Fruit fly (Drosophila melanogaster): ENCODE data around the gene lic.
A peak's percentile ranks its signal among the peaks of the same experiment; 100 is the strongest.

Gene lic

dm6 chrX:13090656-13091261 lies at the start of gene lic (continued):
- no peak for TF ChIP-seq Hr78 (GFP tag; optimal IDR thresholded peaks at IDR 0.05)
- peak; percentile 46; the same call in 1 of the 2 replicates for TF ChIP-seq CG2129 (GFP tag; IDR thresholded peaks at IDR 0.05; ENCODE audit: partially characterized antibody)
- TF ChIP-seq CG34224 (GFP tag; IDR thresholded peaks at IDR 0.05; ENCODE audit: partially characterized antibody): peak; percentile 82
- TF ChIP-seq CG10267 (tag; optimal IDR thresholded peaks at IDR 0.05): no peak
- no peak for TF ChIP-seq crp (GFP tag; optimal IDR thresholded peaks at IDR 0.05)
- TF ChIP-seq tup (GFP tag; optimal IDR thresholded peaks at IDR 0.05): no peak
- TF ChIP-seq chn (GFP tag; optimal IDR thresholded peaks at IDR 0.05): no peak
- TF ChIP-seq hth (optimal IDR thresholded peaks at IDR 0.05): no peak
- no peak for TF ChIP-seq CG3163 (GFP tag; optimal IDR thresholded peaks at IDR 0.05)
- no peak for TF ChIP-seq gsb-n (tag; optimal IDR thresholded peaks at IDR 0.05)
- no peak for TF ChIP-seq bab2 (GFP tag; optimal IDR thresholded peaks at IDR 0.05)
- no peak for TF ChIP-seq Poxn (GFP tag; IDR thresholded peaks at IDR 0.05)
- peak; percentile 77 for TF ChIP-seq CG42726 (GFP tag; IDR thresholded peaks at IDR 0.05; ENCODE audit: partially characterized antibody)
- peak; percentile 60 for TF ChIP-seq unc-4 (GFP tag; IDR thresholded peaks at IDR 0.05; ENCODE audit: partially characterized antibody)
- no peak for TF ChIP-seq slp2 (GFP tag; optimal IDR thresholded peaks at IDR 0.05)
- TF ChIP-seq CG8290 (GFP tag; optimal IDR thresholded peaks at IDR 0.05): peak; percentile 7
- TF ChIP-seq CG8290 (tag; optimal IDR thresholded peaks at IDR 0.05): peak in 1 of 2 experiments; percentile 49
- no peak for TF ChIP-seq repo (GFP tag; optimal IDR thresholded peaks at IDR 0.05)
- no peak for TF ChIP-seq ash1 (GFP tag; optimal IDR thresholded peaks at IDR 0.05)
- no peak for TF ChIP-seq stc (GFP tag; IDR thresholded peaks at IDR 0.05)
- no peak for TF ChIP-seq CG14667 (GFP tag; IDR thresholded peaks at IDR 0.05)
- peak; percentile 87 for TF ChIP-seq chinmo (GFP tag; IDR thresholded peaks at IDR 0.05; ENCODE audit: partially characterized antibody)
- no peak for TF ChIP-seq Dp (GFP tag; optimal IDR thresholded peaks at IDR 0.05)
- no peak for TF ChIP-seq ems (GFP tag; optimal IDR thresholded peaks at IDR 0.05)
- no peak for TF ChIP-seq Ets65A (GFP tag)
- TF ChIP-seq gfzf (GFP tag; optimal IDR thresholded peaks at IDR 0.05): peak; percentile 29
- no peak for TF ChIP-seq luna (GFP tag; optimal IDR thresholded peaks at IDR 0.05)
- TF ChIP-seq CG11085 (GFP tag; IDR thresholded peaks at IDR 0.05): no peak
- TF ChIP-seq Oaz (GFP tag; IDR thresholded peaks at IDR 0.05): no peak
- no peak for TF ChIP-seq corto (GFP tag; optimal IDR thresholded peaks at IDR 0.05)
- TF ChIP-seq row (GFP tag; IDR thresholded peaks at IDR 0.05): peak; percentile 44; the same call in 2 of the 3 replicates
- no peak for TF ChIP-seq TFAM (GFP tag; optimal IDR thresholded peaks at IDR 0.05)
- 0 out of 2 replicates have a peak, but pooled peaks have one; percentile 8 for TF ChIP-seq ssp (GFP tag; IDR thresholded peaks at IDR 0.05)
- no peak for TF ChIP-seq ewg (GFP tag; optimal IDR thresholded peaks at IDR 0.05)
- TF ChIP-seq pita (GFP tag; optimal IDR thresholded peaks at IDR 0.05): no peak
- no peak for TF ChIP-seq GATAe (GFP tag; conservative IDR thresholded peaks at IDR 0.05)
- no peak for TF ChIP-seq dimm (GFP tag; IDR thresholded peaks at IDR 0.05)
- no peak for TF ChIP-seq odd (GFP tag; optimal IDR thresholded peaks at IDR 0.05)
- no peak for TF ChIP-seq CG15073 (GFP tag; optimal IDR thresholded peaks at IDR 0.05)
- TF ChIP-seq CG31365 (tag; optimal IDR thresholded peaks at IDR 0.05): no peak
- no peak for TF ChIP-seq CG17186 (GFP tag; optimal IDR thresholded peaks at IDR 0.05)
- TF ChIP-seq so (GFP tag; IDR thresholded peaks at IDR 0.05): no peak
- TF ChIP-seq cato (GFP tag; optimal IDR thresholded peaks at IDR 0.05; ENCODE audit: borderline replicate concordance): no peak
- peak; percentile 77 for TF ChIP-seq hb (GFP tag; IDR thresholded peaks at IDR 0.05; ENCODE audit: partially characterized antibody)
- TF ChIP-seq ci (GFP tag; IDR thresholded peaks at IDR 0.05): no peak
- peak; percentile 47 for TF ChIP-seq pzg (GFP tag; optimal IDR thresholded peaks at IDR 0.05)
- TF ChIP-seq wor (GFP tag; IDR thresholded peaks at IDR 0.05): no peak
- TF ChIP-seq Doc2 (GFP tag; IDR thresholded peaks at IDR 0.05): no peak
- no peak for TF ChIP-seq fru (optimal IDR thresholded peaks at IDR 0.05)
- TF ChIP-seq CG17612 (GFP tag; IDR thresholded peaks at IDR 0.05): no peak
- peak; percentile 81 for TF ChIP-seq Sry-δ (GFP tag; optimal IDR thresholded peaks at IDR 0.05)

Measured in whole organism, embryonic.